Worm (Caenorhabditis elegans) whole organism, late embryonic: ENCODE measurements around the gene lig-4.

ENCODE experiments used
- ama-1 ChIP-seq: fragments of 150-350 bp; optimal IDR thresholded peaks from 2 replicates; lab custom pipeline; 2014
- elt-4 ChIP-seq: sonication (generic microtip); optimal IDR thresholded peaks from 2 replicates; lab custom pipeline; 2016; ENCODE audit warnings: missing genetic modification characterization, missing compliant biosample characterization
- ets-4 ChIP-seq: sonication (generic microtip); optimal IDR thresholded peaks from 2 replicates; lab custom pipeline; 2016; ENCODE audit warnings: missing genetic modification characterization, missing compliant biosample characterization
- hlh-30 ChIP-seq: sonication (generic microtip); optimal IDR thresholded peaks from 2 replicates; lab custom pipeline; 2017; ENCODE audit warnings: antibody characterized with exemption, missing genetic modification characterization, missing compliant biosample characterization; ENCODE audit not compliant: insufficient read depth
- hlh-8 ChIP-seq: sonication (generic microtip); optimal IDR thresholded peaks from 2 replicates; lab custom pipeline; 2016; ENCODE audit warnings: missing genotype, missing genetic modification characterization, missing compliant biosample characterization
- nhr-11 ChIP-seq: fragments of 150-350 bp; optimal IDR thresholded peaks from 2 replicates; lab custom pipeline; 2014; ENCODE audit warnings: missing biosample characterization, missing genetic modification characterization
- pha-4 ChIP-seq: fragments of 150-350 bp; optimal IDR thresholded peaks from 2 replicates; lab custom pipeline; 2018; ENCODE audit warnings: missing biosample characterization, missing genetic modification reagents, missing genetic modification characterization
- tbx-7 ChIP-seq: sonication (generic microtip); optimal IDR thresholded peaks from 2 replicates; lab custom pipeline; 2016; ENCODE audit warnings: missing genotype, missing genetic modification characterization, missing compliant biosample characterization
- unc-55 ChIP-seq: sonication (generic microtip); optimal IDR thresholded peaks from 2 replicates; lab custom pipeline; 2017; ENCODE audit warnings: missing biosample characterization, missing genetic modification reagents, missing genetic modification characterization

DNA sequence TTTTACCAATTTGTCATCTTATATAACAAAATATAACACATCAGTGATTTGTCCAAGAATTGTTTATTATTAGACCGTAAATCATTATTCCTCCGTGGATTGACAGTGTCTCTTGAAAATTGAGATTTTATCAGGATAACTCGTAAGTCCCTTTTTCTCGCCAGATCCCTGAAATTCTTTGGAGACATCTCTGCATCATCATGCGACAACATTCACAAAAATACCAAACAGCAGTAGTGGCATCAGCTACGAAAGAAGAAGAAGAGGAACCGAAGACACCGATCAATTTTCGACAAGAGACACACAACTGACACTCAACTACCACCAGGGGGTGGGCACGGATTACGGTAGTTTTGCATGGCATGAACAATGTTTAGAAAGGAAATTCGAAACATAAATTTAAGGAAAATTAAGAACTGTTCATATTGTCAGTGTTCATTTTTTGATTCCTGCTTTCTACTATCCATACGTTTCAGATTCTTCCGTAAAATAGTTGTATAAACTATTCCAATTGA, 3.6 kb downstream of the lig-4 start:
- TF ChIP-seq elt-4 (tag; lab: Kevin White, UChicago) = no peak
- TF ChIP-seq tbx-7 (tag; lab: Kevin White, UChicago) = no peak
- TF ChIP-seq ama-1 (lab: Kevin White, UChicago) = no peak
- TF ChIP-seq pha-4 (tag; lab: Kevin White, UChicago) = no peak
- no peak for TF ChIP-seq hlh-30 (tag; lab: Kevin White, UChicago)
- no peak for TF ChIP-seq ets-4 (tag; lab: Kevin White, UChicago)
- TF ChIP-seq nhr-11 (tag; lab: Kevin White, UChicago) = no peak
- no peak for TF ChIP-seq hlh-8 (tag; lab: Kevin White, UChicago)
- TF ChIP-seq unc-55 (GFP tag; lab: Kevin White, UChicago) = no peak
